Worm (Caenorhabditis elegans) whole organism, early embryonic: ENCODE results near the gene ZK354.7.
"Not testable (repeated sequence)": the region's sequence is repeated elsewhere in the genome, so short reads cannot be mapped to it uniquely, and the experiment has no call there.

ENCODE experiments used
- B0310.2 ChIP-seq: sonication (generic microtip); optimal IDR thresholded peaks from 2 replicates; lab custom pipeline; 2016; ENCODE audit warnings: mild to moderate bottlenecking, missing genetic modification characterization, missing compliant biosample characterization
- F13C5.2 ChIP-seq: sonication (generic microtip); optimal IDR thresholded peaks from 2 replicates; lab custom pipeline; 2017; ENCODE audit warnings: mild to moderate bottlenecking, missing genetic modification characterization, inconsistent platforms, missing compliant biosample characterization
- aly-1 ChIP-seq: sonication (generic microtip); optimal IDR thresholded peaks from 2 replicates; lab custom pipeline; 2016; ENCODE audit warnings: missing genetic modification characterization, missing compliant biosample characterization
- ama-1 ChIP-seq: fragments of 150-350 bp; optimal IDR thresholded peaks from 2 replicates; lab custom pipeline; 2014
- ceh-13 ChIP-seq: fragments of 200-800 bp; sonication (Bioruptor generic); optimal IDR thresholded peaks from 2 replicates; lab custom pipeline; 2018; ENCODE audit warnings: mild to moderate bottlenecking, missing genetic modification characterization, missing compliant biosample characterization
- ceh-36 ChIP-seq: sonication (generic microtip); optimal IDR thresholded peaks from 2 replicates; lab custom pipeline; 2016; ENCODE audit warnings: missing genetic modification characterization, inconsistent platforms, missing compliant biosample characterization
- ets-7 ChIP-seq: sonication (generic microtip); optimal IDR thresholded peaks from 2 replicates; lab custom pipeline; 2016; ENCODE audit warnings: missing genotype, missing genetic modification characterization, missing compliant biosample characterization
- flt-1 ChIP-seq: fragments of 200-800 bp; sonication (Bioruptor generic); IDR thresholded peaks from 2 replicates; pipeline ENCODE4 v1.3.6; 2022; ENCODE audit warnings: missing genetic modification characterization, missing compliant biosample characterization
- hmbx-1 ChIP-seq: sonication (generic microtip); optimal IDR thresholded peaks from 2 replicates; lab custom pipeline; 2016; ENCODE audit warnings: mild to moderate bottlenecking, missing genetic modification characterization, missing compliant biosample characterization
- hmg-4 ChIP-seq: fragments of 200-800 bp; sonication (Bioruptor generic); optimal IDR thresholded peaks from 2 replicates; lab custom pipeline; 2018; ENCODE audit warnings: mild to moderate bottlenecking, missing genetic modification characterization, missing compliant biosample characterization
- hnd-1 ChIP-seq: sonication (generic microtip); optimal IDR thresholded peaks from 2 replicates; lab custom pipeline; 2016; ENCODE audit warnings: missing genetic modification characterization, missing compliant biosample characterization
- pes-1 ChIP-seq: fragments of 200-800 bp; sonication (Bioruptor generic); IDR thresholded peaks from 2 replicates; pipeline ENCODE4 v1.3.6; 2022; ENCODE audit warnings: missing genetic modification reagents, missing genetic modification characterization, missing compliant biosample characterization
- scrt-1 ChIP-seq: fragments of 200-800 bp; sonication (Bioruptor generic); IDR thresholded peaks from 2 replicates; pipeline ENCODE4 v1.3.6; 2022; ENCODE audit warnings: missing genetic modification characterization, missing compliant biosample characterization
- sea-1 ChIP-seq: fragments of 200-800 bp; sonication (Bioruptor generic); conservative IDR thresholded peaks from 2 replicates; pipeline ENCODE4 v1.3.6; 2022; ENCODE audit warnings: missing genetic modification characterization, missing compliant biosample characterization
- tbx-11 ChIP-seq: fragments of 200-800 bp; sonication (Bioruptor generic); IDR thresholded peaks from 2 replicates; pipeline ENCODE4 v1.3.6; 2022; ENCODE audit warnings: missing genetic modification characterization, missing compliant biosample characterization
- tbx-37 ChIP-seq: fragments of 200-800 bp; sonication (Bioruptor generic); conservative IDR thresholded peaks from 2 replicates; pipeline ENCODE4 v1.3.6; 2022; ENCODE audit warnings: missing genetic modification reagents, missing genetic modification characterization, missing compliant biosample characterization
- tra-4 ChIP-seq: sonication (generic microtip); optimal IDR thresholded peaks from 2 replicates; lab custom pipeline; 2017; ENCODE audit warnings: missing genetic modification characterization, missing compliant biosample characterization

The ZK354.7 gene

DNA sequence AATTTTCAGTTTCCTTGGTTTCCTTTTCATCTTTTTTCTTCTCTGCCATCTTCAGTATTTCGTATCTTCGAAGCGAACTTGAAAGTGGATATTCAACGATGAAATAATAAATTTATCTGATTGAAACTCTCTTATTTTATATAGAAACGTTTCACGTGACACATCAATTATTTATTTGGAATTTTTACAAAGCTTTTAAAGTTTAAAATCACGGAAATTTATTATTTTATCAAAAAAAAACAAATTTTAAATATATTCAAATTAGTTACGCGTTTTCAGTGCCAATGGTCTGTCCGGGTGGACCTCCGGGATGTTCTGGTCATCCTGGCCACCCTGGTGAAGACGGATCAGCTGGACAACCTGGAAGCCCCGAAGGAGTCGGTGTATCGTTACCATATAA lies at the start of gene ZK354.7:
ZK354.7 (minus strand) TSS at position 101 of the 400 bp plus-strand sequence.
- TF ChIP-seq aly-1 (tag; lab: Kevin White, UChicago): no peak
- TF ChIP-seq ama-1 (lab: Kevin White, UChicago): no peak
- no peak for TF ChIP-seq hmg-4 (GFP tag; lab: Kevin White, UChicago)
- no peak for TF ChIP-seq ceh-13 (GFP tag; lab: Kevin White, UChicago)
- no peak for TF ChIP-seq hmbx-1 (tag; lab: Kevin White, UChicago)
- TF ChIP-seq B0310.2: no peak
- no peak for TF ChIP-seq tra-4 (tag; lab: Kevin White, UChicago)
- no peak for TF ChIP-seq hnd-1 (tag; lab: Kevin White, UChicago)
- no peak for TF ChIP-seq pes-1 (GFP tag; lab: Robert Waterston, UW)
- TF ChIP-seq tbx-11 (GFP tag; lab: Robert Waterston, UW): no peak
- no peak for TF ChIP-seq tbx-37 (GFP tag; lab: Robert Waterston, UW)
- no peak for TF ChIP-seq F13C5.2 (tag; lab: Kevin White, UChicago)
- TF ChIP-seq scrt-1 (GFP tag; lab: Robert Waterston, UW): no peak
- no peak for TF ChIP-seq ceh-36 (tag; lab: Kevin White, UChicago)
- TF ChIP-seq ets-7 (tag; lab: Kevin White, UChicago): no peak
- TF ChIP-seq flt-1 (GFP tag; lab: Robert Waterston, UW): no peak
- no peak for TF ChIP-seq sea-1

DNA sequence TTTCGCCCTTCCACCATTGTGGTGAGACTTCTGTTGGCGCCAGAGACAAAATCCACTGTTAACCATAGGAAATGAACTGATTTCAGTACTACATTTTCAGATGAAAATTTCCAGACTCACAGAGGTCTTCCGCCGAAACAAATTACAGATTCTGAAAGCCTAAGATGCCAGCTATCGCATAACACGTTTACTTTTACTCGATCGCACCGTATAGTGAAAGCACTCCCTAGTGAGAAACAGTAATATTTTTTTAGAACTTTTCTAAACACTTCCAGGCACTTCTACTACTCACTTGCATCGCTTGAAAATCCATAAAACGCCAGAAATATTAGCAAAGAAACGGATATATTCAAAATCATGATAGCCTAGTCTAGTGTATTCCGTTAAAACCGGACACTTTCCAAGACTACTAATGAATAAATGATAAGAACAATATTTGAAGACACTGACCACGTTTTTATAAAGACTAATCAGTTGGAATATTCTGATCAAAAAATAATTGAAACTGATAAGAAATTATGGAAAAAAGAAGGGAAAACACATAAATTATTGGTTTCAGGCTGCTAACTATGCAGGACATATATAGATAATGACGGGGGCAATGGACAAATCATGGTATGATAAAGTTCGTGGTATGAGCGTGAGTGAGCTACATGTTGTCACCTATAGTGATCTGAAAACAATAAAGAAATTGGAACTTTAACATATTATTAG lies 47.7 kb upstream of the ZK354.7 start, which contains the start of gene gba-4:
gba-4 (minus strand) TSS at position 418 of the 714 bp plus-strand sequence.
- not testable (repeated sequence) for TF ChIP-seq hmbx-1 (tag; lab: Kevin White, UChicago); flt-1 (GFP tag; lab: Robert Waterston, UW); ama-1 (lab: Kevin White, UChicago)

DNA sequence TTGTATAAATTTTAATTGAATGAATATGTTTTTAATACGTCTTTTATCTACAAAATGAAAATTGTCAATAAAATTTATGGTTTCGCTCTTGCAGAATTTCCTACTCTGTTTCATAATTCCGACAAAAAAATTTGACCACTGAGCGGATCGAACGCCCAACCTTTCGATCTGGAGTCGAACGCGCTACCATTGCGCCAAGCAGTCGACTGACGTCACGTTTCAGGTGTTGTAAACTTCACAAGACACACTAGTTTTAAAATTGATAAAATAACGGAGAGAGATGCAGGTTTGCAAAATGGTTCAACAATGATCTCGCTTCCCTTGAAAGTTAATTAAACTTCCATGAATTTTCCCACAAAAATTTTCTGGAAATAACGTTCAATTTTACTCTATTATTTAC lies 41.2 kb upstream of the ZK354.7 start:
- TF ChIP-seq hmbx-1 (tag; lab: Kevin White, UChicago) (no peak), ama-1 (lab: Kevin White, UChicago) (no peak), ceh-13 (GFP tag; lab: Kevin White, UChicago) (no peak), pes-1 (GFP tag; lab: Robert Waterston, UW) (no peak), tra-4 (tag; lab: Kevin White, UChicago) (no peak), ets-7 (tag; lab: Kevin White, UChicago) (no peak), hmg-4 (GFP tag; lab: Kevin White, UChicago) (no peak), flt-1 (GFP tag; lab: Robert Waterston, UW) (no peak), tbx-11 (GFP tag; lab: Robert Waterston, UW) (no peak), aly-1 (tag; lab: Kevin White, UChicago) (no peak), tbx-37 (GFP tag; lab: Robert Waterston, UW) (no peak)

DNA sequence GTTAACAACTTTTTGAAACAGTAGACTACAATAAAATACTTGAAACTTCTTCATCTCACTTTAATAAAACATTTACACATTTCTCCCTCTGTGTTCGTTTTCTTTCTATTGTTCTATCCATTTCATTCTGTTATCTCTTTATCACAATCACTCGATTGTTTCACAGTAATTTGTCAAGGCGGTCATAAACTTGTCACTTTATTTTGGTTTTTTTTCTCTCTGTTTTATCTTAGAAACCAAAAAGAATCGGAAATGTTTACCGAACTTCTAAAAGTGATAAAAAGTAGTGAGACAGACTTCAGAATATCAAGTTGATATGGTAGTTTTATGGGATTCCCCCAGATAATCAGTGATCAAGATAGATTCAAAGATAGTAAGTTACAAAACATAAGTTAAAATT lies 36.3 kb upstream of the ZK354.7 start, which contains the start of gene Y4C6B.2:
Y4C6B.2 (plus strand) TSS at position 320 of the 400 bp plus-strand sequence.
- no peak for TF ChIP-seq hmbx-1 (tag; lab: Kevin White, UChicago)
- TF ChIP-seq aly-1 (tag; lab: Kevin White, UChicago): no peak
- TF ChIP-seq scrt-1 (GFP tag; lab: Robert Waterston, UW): no peak
- TF ChIP-seq tbx-11 (GFP tag; lab: Robert Waterston, UW): no peak
- TF ChIP-seq ceh-36 (tag; lab: Kevin White, UChicago): no peak

DNA sequence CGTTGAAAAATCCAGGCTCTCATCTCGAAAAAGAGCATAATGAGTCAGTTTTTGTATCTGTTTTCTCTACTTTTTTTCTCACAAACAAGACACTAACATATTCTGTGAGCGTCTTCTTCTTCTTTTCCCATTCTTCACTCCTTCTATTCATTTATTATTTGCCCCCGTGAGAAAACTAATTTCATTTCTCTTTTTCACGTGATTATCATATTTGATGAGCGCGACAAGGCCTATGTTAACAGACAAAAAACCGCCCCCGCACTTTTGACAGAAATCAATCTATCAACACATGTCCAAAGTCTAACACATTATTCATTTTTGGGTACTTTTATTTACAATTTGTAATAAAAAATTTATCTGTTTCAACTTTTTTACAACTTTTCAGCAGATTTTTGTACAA lies 34.7 kb upstream of the ZK354.7 start:
- no peak for TF ChIP-seq F13C5.2 (tag; lab: Kevin White, UChicago)

DNA sequence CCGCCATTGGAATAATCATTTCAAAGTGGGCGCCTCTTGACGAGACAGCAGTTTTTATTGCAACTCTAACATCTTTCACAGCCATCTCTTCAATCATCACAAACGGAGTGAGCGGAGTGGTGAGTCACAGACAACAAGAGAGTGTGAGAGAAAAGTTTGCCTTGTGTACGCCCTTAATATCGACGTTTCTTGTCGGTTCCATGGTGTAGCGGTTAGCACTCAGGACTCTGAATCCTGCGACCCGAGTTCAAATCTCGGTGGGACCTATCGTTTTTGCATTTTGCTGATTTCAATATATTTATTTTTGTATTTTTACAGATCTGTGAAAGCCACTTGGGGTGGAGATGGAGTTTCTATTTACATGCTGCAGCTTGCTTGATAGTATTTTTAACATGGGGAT lies 31.6 kb upstream of the ZK354.7 start:
- no peak for TF ChIP-seq aly-1 (tag; lab: Kevin White, UChicago)
- TF ChIP-seq ets-7 (tag; lab: Kevin White, UChicago): peak; percentile 19
- no peak for TF ChIP-seq sea-1
- no peak for TF ChIP-seq hmg-4 (GFP tag; lab: Kevin White, UChicago)
- TF ChIP-seq pes-1 (GFP tag; lab: Robert Waterston, UW): peak; percentile 85; the same call in 1 of the 2 replicates
- peak; percentile 6 for TF ChIP-seq B0310.2
- TF ChIP-seq tra-4 (tag; lab: Kevin White, UChicago): no peak
- peak; percentile 57; the same call in 1 of the 2 replicates for TF ChIP-seq tbx-37 (GFP tag; lab: Robert Waterston, UW)
- TF ChIP-seq hmbx-1 (tag; lab: Kevin White, UChicago): no peak
- 0 out of 2 replicates have a peak, but pooled peaks have one; percentile 66 for TF ChIP-seq flt-1 (GFP tag; lab: Robert Waterston, UW)
- no peak; the same call in none of the 2 replicates for TF ChIP-seq scrt-1 (GFP tag; lab: Robert Waterston, UW)
- no peak for TF ChIP-seq ceh-36 (tag; lab: Kevin White, UChicago)
- peak; percentile 57 for TF ChIP-seq hnd-1 (tag; lab: Kevin White, UChicago)
- TF ChIP-seq tbx-11 (GFP tag; lab: Robert Waterston, UW): peak; percentile 72
- peak; percentile 65 for TF ChIP-seq F13C5.2 (tag; lab: Kevin White, UChicago)
- no peak for TF ChIP-seq ama-1 (lab: Kevin White, UChicago)
- TF ChIP-seq ceh-13 (GFP tag; lab: Kevin White, UChicago): no peak

DNA sequence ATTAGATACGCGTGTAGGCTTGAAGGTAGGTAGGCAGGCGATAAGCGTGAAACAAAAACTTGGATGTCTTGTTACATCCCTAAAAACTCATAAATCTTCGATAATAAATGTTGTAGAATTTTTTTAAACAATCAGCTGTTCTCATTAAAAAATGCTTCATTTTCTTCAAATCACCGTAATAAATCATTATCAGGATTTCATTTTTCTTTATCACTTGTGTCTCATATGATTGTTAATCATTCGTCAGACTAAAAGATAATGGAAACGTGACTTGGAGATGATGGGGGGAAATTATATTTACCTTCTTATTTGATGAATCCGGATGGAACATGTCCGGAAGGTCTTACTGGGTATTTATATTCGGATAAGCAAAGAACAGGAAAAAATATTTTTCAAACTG lies 30.6 kb upstream of the ZK354.7 start:
- TF ChIP-seq hmg-4 (GFP tag; lab: Kevin White, UChicago) (no peak), flt-1 (GFP tag; lab: Robert Waterston, UW) (no peak), ama-1 (lab: Kevin White, UChicago) (no peak), tbx-37 (GFP tag; lab: Robert Waterston, UW) (no peak), ets-7 (tag; lab: Kevin White, UChicago) (no peak), sea-1 (no peak), ceh-36 (tag; lab: Kevin White, UChicago) (no peak), pes-1 (GFP tag; lab: Robert Waterston, UW) (no peak), scrt-1 (GFP tag; lab: Robert Waterston, UW) (no peak), ceh-13 (GFP tag; lab: Kevin White, UChicago) (no peak), F13C5.2 (tag; lab: Kevin White, UChicago) (no peak), tra-4 (tag; lab: Kevin White, UChicago) (no peak), B0310.2 (no peak), hmbx-1 (tag; lab: Kevin White, UChicago) (no peak), aly-1 (tag; lab: Kevin White, UChicago) (no peak), tbx-11 (GFP tag; lab: Robert Waterston, UW) (no peak), hnd-1 (tag; lab: Kevin White, UChicago) (no peak)
